Worm (Caenorhabditis elegans): ENCODE data around the gene F20B10.3.

DNA sequence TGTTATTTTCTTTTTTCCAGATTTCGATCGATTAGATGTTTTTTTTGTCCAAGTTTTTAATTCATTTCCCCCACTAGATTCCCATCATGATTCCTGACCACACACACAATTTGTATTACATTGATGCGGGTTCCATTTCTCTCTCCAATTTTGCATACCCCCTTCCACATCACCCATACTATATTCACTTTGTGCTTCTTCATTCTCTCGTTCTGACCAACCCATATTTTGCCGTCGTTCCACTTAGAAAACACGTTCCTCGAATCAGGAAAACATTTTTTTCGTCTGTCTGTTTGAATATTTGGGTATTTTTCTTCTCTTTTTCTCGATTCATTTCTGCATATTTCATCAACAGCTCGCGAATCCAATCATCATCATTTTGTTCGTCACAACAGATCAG lies 39.4 kb downstream of the F20B10.3 start:
- TF ChIP-seq lin-38 (GFP tag; IDR thresholded peaks at IDR 0.05) (no peak), F44E2.7 (GFP tag; IDR thresholded peaks at IDR 0.05) (no peak), gei-8 (GFP tag; optimal IDR thresholded peaks at IDR 0.05) (no peak), unc-62 (GFP tag; optimal IDR thresholded peaks at IDR 0.05 in 1 of 2) (peak in 1 of 2 experiments; percentile 94), unc-62 (tag; optimal IDR thresholded peaks at IDR 0.05) (no peak), nhr-6 (tag; optimal IDR thresholded peaks at IDR 0.05) (no peak)

Measured in whole organism, L4 larva.